Worm (Caenorhabditis elegans) whole organism, L4 larva: ENCODE measurements around the gene math-42.
"Not testable (repeated sequence)": the region's sequence is repeated elsewhere in the genome, so short reads cannot be mapped to it uniquely, and the experiment has no call there.

ENCODE experiments used
- F26F4.8 ChIP-seq: fragments of 200-800 bp; sonication (Bioruptor generic); conservative IDR thresholded peaks from 2 replicates; pipeline ENCODE4 v1.3.6; 2022; ENCODE audit warnings: missing genetic modification characterization, missing compliant biosample characterization
- T20F7.1 ChIP-seq: fragments of 200-800 bp; sonication (Bioruptor generic); optimal IDR thresholded peaks from 2 replicates; lab custom pipeline; 2018; ENCODE audit warnings: mild to moderate bottlenecking, missing genetic modification characterization, missing compliant biosample characterization
- daf-8 ChIP-seq: fragments of 200-800 bp; sonication (Bioruptor generic); IDR thresholded peaks from 2 replicates; pipeline ENCODE4 v1.3.6; 2022; ENCODE audit warnings: missing genetic modification characterization, missing compliant biosample characterization

math-42 gene

DNA sequence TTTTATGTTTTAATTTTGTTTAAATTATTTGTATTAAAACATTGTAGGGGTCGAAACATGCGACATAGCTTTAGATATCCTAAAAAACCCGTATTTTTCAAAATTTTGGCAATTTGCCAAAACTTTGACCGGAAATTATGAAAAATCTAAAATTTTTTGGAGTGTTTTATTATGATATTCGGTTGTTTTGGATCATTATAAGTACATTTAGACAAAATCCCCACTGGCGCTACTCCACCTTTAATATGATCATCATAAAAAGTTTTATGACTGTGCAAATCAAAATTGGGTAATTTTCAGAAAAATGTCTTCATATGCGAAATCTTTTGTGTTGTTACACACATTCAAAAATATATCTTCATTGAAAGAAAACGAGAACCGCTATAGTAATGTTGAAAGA is 54.0 kb downstream of the math-42 start, which contains the start of gene math-18:
Gene math-18, plus strand, starts transcription at position 301 of the 400 bp plus-strand sequence.
- not testable (repeated sequence) for TF ChIP-seq daf-8 (GFP tag; lab: Robert Waterston, UW); F26F4.8 (GFP tag; lab: Robert Waterston, UW); T20F7.1 (GFP tag; lab: Kevin White, UChicago)
